Worm (Caenorhabditis elegans) whole organism, young adult: ENCODE results near the gene rps-12.

ENCODE experiments used
- Y67H2A.10 ChIP-seq: fragments of 200-800 bp; sonication (Bioruptor generic); conservative IDR thresholded peaks from 2 replicates; pipeline ENCODE4 v1.3.6; 2022; ENCODE audit warnings: missing genetic modification reagents, missing genetic modification characterization, missing compliant biosample characterization
- dox-1 ChIP-seq: fragments of 200-800 bp; sonication (Bioruptor generic); IDR thresholded peaks from 2 replicates; pipeline ENCODE4 v1.3.6; 2022; ENCODE audit warnings: missing genetic modification reagents, missing genetic modification characterization, missing compliant biosample characterization
- mxl-1 ChIP-seq: sonication (generic microtip); optimal IDR thresholded peaks from 2 replicates; lab custom pipeline; 2016; ENCODE audit warnings: missing genetic modification characterization, missing compliant biosample characterization
- snpc-4 ChIP-seq, 5 experiments: fragments of 150-350 bp in 1 of 5; sonication (generic microtip) in 4 of 5; optimal IDR thresholded peaks; 2 replicates each; lab custom pipeline; 2014 to 2018; ENCODE audit warnings: missing genetic modification characterization in 5 of 5, missing biosample characterization in 3 of 5, antibody characterized with exemption in 2 of 5, mild to moderate bottlenecking in 2 of 5, missing compliant biosample characterization in 2 of 5, missing genotype in 2 of 5, moderate library complexity in 2 of 5, missing genetic modification reagents in 1 of 5
- somi-1 ChIP-seq: fragments of 200-800 bp; sonication (Bioruptor generic); optimal IDR thresholded peaks from 2 replicates; lab custom pipeline; 2018; ENCODE audit warnings: mild to moderate bottlenecking, missing genetic modification characterization, missing compliant biosample characterization
- tlf-1 ChIP-seq: fragments of 200-800 bp; sonication (Bioruptor generic); optimal IDR thresholded peaks from 2 replicates; lab custom pipeline; 2018; ENCODE audit warnings: mild to moderate bottlenecking, missing genetic modification characterization, missing compliant biosample characterization
- zim-3 ChIP-seq: sonication (generic microtip); optimal IDR thresholded peaks from 2 replicates; lab custom pipeline; 2017; ENCODE audit warnings: mild to moderate bottlenecking, missing genetic modification characterization, moderate library complexity, missing compliant biosample characterization

ce11 chrIII:5721888-5722287 lies 42.8 kb downstream of the rps-12 start:
- TF ChIP-seq zim-3 (tag; lab: Kevin White, UChicago) (peak; percentile 5), dox-1 (GFP tag; lab: Robert Waterston, UW) (peak; percentile 68), Y67H2A.10 (GFP tag; lab: Robert Waterston, UW) (peak; percentile 62; the same call in 1 of the 2 replicates), snpc-4 (GFP tag; optimal IDR thresholded peaks at IDR 0.05; lab: Kevin White, UChicago) (no peak), snpc-4 (tag; optimal IDR thresholded peaks at IDR 0.05; lab: Kevin White, UChicago) (peak in 3 of 4 experiments; percentile 40 to 42 (median 42)), somi-1 (GFP tag; lab: Kevin White, UChicago) (peak; percentile 4), tlf-1 (GFP tag; lab: Kevin White, UChicago) (peak; percentile 16), mxl-1 (tag; lab: Kevin White, UChicago) (no peak)
